Fruit fly (Drosophila melanogaster) ovary, adult (tissue): ENCODE measurements around the gene polybromo.
A peak's percentile ranks its signal among the peaks of the same experiment; 100 is the strongest.

ENCODE experiments used
- CG17801 ChIP-seq: fragments of 200-800 bp; optimal IDR thresholded peaks from 2 replicates; lab custom pipeline; 2019; ENCODE audit warnings: missing biosample characterization, mild to moderate bottlenecking, missing genetic modification characterization, moderate library complexity; ENCODE audit not compliant: partially characterized antibody

Gene polybromo

DNA sequence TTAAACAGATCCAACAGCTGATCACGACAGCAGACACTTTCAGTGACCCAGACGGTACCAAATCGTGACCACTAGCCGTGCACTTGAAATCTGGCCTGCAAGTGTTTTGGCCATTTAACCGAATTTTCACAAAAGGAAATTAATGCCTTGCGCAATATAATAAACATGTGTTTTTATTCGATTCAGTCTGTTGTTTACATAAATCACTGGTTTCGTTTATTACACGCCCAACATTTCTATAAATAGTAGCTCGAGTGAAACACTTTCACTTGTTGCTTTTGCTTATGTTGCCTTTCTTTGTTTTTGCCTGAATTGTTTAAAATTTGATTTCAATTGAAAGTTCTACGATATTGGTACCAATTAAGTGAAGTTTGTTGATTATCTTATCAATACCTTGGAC lies 7.3 kb upstream of the polybromo start:
- no peak for TF ChIP-seq CG17801

DNA sequence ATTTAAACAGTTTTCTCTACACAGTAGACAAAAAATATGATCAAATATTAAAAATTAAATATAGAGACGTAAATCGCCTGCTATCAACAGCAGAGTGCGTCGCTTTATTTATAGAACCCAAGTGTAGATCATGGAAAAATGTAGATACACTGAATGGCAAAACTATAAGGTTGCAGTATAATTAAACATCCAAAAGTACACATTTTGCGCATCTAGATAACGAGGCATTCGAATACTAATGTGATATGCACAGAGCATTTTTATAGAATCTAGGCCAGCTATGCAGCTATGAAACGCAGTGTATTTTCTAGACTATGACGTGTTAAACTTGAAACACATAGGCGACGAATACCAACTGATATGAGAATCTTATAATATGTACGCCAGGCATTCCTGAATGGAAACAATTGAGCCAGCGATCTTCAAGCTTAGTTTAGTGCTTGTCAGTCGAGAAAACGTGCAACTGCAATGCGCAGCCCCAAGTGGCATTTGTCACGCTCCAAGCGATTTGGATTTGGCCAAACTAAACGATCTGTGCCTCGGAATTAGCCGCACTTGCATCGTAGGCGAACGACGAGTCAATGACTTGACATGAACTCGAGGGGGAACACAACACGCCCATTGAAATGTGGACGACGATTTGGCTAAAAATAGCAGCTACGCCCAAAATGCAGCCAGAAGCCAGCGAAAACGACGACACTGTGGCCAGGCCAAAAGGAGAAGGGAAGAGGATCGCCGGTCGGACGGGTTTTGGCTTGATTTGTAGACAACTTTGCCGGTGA lies 6.0 kb upstream of the polybromo start:
- peak; percentile 73 for TF ChIP-seq CG17801

DNA sequence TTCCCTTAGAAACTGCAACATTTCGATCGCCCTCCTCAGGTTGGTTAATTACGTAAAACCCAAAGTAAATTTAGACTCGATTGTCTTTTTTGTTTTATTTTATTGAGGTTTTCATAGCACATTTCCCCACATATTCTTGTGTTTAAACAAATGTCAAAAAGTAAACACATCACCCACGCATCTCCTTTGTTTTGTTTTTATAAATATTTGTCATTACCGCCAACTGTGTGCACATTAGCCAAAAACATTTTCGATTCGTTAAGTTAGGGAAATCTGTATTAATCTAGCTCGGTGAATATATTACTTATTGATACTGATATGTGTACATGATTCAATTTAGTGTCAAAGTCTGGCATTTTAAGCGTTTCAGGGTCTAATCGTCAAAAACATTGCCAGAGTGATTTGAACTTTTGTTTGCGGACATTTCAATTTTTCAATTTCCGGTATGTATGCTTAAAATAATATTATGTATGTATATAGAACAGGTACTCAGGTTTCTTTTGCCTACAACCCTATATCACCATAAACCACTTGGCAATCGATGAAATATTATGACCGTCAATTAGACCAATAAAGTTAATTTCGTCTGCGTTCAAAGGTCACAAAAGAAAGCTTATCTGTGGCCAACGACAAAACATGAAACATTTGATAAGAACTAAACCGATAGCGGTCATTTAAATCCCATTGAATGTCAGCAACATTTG lies 4.7 kb upstream of the polybromo start:
- TF ChIP-seq CG17801 = no peak

DNA sequence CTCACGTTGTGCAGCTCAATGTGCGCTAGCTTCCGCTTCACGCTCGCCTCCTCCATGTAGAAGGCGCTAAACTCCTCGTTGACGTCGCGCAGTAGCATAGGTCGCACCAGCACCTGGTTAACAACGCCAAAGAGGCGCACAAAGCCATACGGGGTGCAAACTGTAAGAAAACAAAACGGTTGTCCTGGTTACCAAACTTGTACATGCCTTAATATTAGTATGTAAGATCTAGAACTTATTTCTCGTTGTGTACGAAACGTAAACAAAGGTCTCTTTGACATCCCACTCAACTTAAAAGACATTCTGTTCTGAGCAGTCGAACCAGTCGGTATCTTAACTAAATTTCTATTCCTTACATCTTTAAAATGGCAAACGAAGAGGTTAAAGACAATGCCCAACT lies 2.3 kb upstream of the polybromo start, which contains the start of gene CG6980:
Gene CG6980, plus strand, starts transcription at position 301 of the 400 bp plus-strand sequence.
- TF ChIP-seq CG17801 = no peak

DNA sequence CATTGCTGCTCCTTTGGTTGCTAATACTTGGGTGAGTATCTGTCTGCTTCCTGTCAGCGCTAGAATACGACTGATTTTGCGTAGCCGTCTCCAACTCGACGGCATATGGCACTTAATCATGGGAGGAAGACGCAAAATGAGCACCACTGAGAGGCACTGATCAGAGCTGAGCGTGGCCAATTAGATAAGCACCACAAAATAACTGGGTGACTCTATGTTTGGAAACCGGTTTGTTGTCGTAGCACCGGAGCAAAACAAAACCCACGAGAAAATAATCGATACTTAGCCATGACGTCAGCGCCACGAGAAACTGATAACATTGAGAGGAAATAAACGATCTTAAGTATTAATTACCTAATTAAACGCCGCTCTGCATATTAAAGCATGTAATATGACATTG lies 5.6 kb downstream of the polybromo start, which contains the start of gene Ude:
Gene Ude, minus strand, starts transcription at position 166 of the 400 bp plus-strand sequence.
- TF ChIP-seq CG17801 = no peak

DNA sequence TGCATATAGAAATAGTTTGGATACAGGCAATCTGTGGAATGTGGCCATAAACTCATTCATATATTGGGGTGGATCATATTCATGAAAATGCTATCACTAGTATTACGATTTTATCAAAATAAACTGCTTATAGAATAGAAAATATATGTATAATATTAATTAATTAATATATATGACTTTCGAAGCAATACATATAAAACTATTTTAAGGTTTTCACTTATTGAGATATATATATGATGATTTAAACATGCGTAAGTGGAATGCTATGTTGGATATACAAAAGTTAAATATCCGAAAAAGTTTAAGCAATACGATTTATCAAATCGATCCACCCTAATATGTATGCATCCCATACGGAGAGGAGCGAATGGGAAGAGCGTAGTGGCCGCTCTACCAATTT lies 6.5 kb downstream of the polybromo start:
- no peak for TF ChIP-seq CG17801

DNA sequence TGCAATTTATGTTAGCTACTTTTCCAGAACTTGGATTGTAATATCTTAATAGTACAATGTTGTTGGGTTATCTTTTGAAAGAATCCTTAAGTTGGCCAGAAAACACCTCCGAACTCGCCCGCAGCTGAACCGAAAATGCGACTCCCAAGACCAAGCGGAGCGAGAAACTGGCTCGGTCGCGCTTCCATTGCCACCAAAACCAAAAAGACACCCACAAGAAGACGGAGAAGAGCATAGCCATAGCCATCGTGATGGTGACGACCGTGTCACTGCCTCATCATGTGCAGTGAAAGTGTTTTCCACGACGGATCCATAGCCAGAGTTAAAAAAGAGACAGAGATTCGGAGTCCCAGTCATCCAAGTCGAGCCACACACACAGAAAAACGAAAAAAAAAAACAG lies 15.0 kb downstream of the polybromo start, which contains the start of gene CG13634:
Gene CG13634, minus strand, starts transcription at position 101 of the 400 bp plus-strand sequence.
- no peak for TF ChIP-seq CG17801

DNA sequence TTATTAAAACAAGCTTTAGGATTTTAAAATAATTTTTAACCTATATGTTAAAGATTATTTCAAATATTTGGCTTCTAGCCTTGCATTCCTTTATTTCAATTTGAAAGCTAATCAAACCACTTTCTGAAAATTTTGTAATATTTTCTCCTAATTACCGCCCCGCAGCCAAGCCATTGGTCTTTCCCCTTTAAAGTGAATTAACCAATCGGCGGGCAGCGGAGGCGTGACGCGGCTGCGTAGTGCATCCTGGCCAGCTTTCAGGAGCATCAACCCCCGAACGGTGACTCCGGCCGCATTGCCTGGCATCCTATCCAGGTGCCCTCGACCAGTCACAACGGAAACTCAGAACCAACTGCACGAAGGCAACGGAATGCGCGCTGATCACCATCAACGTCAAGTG lies 17.3 kb downstream of the polybromo start, which contains the start of gene Ets96B:
Gene Ets96B, plus strand, starts transcription at position 321 of the 400 bp plus-strand sequence.
- TF ChIP-seq CG17801 = no peak

DNA sequence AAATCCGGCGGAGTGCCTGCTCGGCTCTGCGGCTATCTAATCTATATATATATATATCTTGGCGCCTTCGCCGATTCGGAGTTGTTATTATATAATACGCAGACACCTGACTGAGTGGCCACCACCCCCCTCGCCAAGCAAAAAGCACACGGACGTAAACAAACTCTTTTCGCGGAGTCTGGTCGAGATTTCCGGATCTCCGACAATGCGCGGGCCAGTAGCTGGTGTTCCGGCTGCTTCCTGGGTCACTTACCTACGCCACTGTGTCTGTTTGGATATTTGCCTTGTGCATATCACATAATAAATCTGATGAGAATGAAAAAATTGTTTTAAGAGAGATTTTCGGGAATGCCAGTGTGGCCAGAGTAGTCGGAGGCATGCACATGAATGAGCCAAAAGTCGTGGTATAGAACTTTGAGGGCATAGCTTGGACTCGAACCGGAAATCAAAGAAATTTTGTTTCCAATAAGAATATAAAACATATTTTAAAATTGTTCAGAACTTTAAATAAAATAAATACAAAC lies 18.0 kb downstream of the polybromo start, which contains the start of gene CG5805:
Gene CG5805, minus strand, starts transcription at position 380 of the 524 bp plus-strand sequence.
- TF ChIP-seq CG17801 = peak; percentile 56

DNA sequence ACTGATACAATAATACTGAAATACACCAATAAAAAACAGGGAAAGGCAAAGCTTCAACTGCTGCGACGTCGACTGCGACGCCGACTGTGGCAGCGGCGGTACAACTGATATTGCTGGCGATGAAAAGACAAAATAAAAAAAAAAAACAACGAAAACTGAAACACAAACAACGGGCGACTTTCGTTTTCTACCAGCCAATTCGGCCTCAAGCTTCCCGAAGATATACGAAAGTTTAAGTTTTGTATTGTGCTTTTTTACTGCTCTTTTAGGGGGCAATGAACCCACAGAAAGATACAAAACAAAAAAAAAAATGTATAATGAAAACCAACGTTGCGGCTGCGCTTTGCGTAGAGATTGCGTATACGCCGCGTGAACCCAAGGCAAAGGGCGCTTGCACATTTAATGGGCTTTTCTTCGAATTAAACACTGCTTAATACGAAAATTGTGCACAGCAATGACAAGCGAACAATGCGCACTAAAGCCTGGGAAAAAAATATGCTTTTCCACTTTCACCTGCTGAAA lies 26.8 kb downstream of the polybromo start:
- no peak for TF ChIP-seq CG17801

DNA sequence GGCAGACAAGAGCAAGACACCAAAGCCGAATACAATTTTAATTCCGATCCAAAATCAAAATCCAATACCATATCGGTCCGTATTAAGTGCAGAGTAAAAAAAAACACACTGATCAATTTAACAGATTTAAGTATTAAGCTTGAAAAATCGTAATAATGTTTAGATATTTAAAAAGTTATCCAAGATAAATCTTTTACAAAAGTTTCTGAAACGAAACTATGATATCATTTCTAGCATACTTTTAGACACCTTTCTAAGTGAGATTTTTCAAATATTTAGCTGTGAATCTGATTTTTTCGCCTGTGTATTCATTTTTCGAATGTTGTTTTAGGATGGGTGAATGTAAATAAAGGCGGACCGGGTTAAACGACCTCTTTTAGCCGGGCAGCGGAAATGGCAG lies 28.0 kb downstream of the polybromo start:
- no peak for TF ChIP-seq CG17801

DNA sequence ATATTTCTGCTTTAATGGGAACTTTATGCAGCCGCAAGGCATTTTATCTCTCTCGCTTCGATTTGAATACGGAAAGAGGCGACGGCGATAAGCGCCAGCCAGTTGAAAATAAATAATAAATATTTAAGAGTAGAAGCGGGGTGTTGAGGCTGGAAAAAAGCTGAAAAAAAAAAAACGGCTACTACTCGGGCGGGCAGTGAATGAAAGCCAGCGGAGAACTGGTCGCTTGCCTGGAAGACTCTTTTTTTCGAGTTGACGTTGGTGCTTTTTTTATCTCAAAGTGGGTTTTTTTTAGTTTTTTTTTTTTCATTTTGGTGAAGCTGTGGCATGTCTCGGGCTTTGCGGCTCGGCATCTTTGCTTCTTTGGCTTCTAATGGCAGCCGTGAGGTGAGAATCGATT lies 31.6 kb downstream of the polybromo start:
- TF ChIP-seq CG17801 = no peak

DNA sequence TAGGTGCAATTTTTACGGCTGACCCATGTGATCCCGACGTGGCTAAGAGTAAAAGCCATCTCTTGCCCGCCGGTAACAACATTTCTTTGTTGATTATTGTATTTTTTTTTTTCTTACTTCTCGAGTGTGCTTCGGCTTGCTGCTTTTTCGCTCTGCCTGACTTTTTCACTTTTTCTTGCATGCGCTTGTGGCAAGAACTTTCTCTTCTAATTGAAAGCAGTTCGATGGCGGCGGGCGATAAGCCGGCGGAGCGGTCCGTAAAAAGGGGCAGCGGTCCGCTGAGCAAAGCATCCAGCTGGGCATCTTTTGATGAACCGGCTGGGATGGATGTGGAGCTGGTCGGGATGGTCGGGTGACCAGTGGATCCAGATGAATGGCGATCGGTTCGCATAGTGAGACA lies 32.0 kb downstream of the polybromo start:
- no peak for TF ChIP-seq CG17801

DNA sequence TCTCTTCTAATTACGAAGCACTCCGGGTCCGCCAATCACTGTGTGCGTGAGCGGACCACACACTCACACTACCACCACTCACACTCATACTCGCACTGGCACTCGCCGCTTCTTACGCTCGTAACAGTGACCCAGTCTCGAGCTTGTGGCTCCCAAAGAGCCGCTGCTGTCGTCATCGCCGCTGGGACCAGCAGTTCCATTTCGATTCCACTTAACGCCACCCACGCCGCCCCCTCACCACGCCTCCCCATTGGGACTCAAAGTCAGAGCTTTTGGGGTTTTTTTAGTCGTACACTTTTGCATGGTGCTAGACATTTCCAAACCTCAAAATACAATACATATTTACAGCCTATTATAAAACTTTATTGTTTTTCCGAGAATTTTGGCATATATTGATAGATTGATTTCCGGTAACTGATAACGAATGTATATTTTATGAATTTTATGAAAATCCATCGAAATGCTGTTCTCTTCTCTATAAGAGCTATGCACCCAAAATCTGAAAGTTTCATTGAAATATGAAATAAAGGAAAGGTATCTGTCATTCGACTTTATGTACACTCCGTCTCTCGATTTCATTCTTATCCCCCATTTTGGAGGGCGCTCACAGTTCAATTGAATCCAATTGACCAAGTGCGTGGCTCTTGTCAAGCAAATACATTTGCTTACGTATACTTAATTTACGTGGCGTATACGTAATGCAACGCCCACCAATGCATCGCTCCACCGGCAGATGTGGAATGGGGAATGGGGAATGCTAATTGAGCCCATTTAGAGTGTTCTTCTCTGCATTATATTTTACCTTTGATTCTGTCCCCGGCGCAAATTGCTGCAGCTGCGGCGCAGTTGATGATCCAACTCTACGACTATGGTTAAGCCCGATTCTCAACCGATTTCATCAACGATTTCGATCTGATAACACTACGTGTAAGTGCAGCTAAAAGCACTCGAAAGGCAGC lies 33.5 kb downstream of the polybromo start, which contains the start of gene CG42331:
Gene CG42331, plus strand, starts transcription at position 909 of the 959 bp plus-strand sequence.
- TF ChIP-seq CG17801 = no peak

DNA sequence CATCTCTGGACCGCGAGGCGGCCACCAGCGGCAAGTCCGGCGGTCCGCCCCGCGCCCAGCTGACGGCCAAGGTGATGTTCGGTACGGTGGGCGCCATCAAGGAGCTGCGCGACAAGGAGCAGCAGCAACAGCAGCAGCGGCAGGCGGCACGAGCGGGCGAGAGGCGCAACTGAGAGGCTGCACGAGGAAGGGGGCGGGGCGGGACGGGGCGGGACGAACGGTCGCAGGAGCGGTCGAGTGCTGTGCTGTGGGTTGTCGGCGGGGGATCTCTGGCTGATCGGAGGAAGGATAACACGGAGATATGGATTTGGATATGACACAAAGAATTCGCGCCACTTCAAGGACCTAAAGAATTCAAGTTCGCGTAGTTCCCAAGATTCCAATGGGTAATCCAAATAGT lies 35.5 kb downstream of the polybromo start:
- no peak for TF ChIP-seq CG17801
